Worm (Caenorhabditis elegans) whole organism, L4/young adult: ENCODE measurements around the gene T28D9.1.

Experiments
- W03F9.2 ChIP-seq: fragments of 150-350 bp; optimal IDR thresholded peaks from 2 replicates; lab custom pipeline; 2014; ENCODE audit warnings: missing biosample characterization, missing genetic modification characterization
- dao-5 ChIP-seq: sonication (generic microtip); optimal IDR thresholded peaks from 2 replicates; lab custom pipeline; 2016; ENCODE audit warnings: missing genotype, missing genetic modification characterization, moderate library complexity, missing compliant biosample characterization

ce11 chrII:6454671-6455070 is 37.5 kb upstream of the T28D9.1 start, which contains the start of gene aptf-1:
- TF ChIP-seq dao-5 (tag; lab: Kevin White, UChicago) = no peak
- no peak for TF ChIP-seq W03F9.2
